Worm (Caenorhabditis elegans) whole organism, young adult: ENCODE results near the gene tat-4.

Experiments used
- B0019.2 ChIP-seq: fragments of 200-800 bp; sonication (Bioruptor generic); conservative IDR thresholded peaks from 2 replicates; pipeline ENCODE4 v1.3.6; 2022; ENCODE audit warnings: missing genetic modification reagents, missing genetic modification characterization, missing compliant biosample characterization
- B0336.3 ChIP-seq: fragments of 200-800 bp; sonication (Bioruptor generic); IDR thresholded peaks from 2 replicates; pipeline ENCODE4 v1.3.6; 2022; ENCODE audit warnings: missing genetic modification characterization, missing compliant biosample characterization
- C06A6.2 ChIP-seq: fragments of 200-800 bp; sonication (Bioruptor generic); conservative IDR thresholded peaks from 2 replicates; pipeline ENCODE4 v1.3.6; 2022; ENCODE audit warnings: missing genetic modification characterization, missing compliant biosample characterization
- F10E7.11 ChIP-seq: sonication (generic microtip); optimal IDR thresholded peaks from 2 replicates; lab custom pipeline; 2017; ENCODE audit warnings: mild to moderate bottlenecking, missing genetic modification characterization, moderate library complexity, missing compliant biosample characterization
- F37B4.10 ChIP-seq: fragments of 200-800 bp; sonication (Bioruptor generic); IDR thresholded peaks from 2 replicates; pipeline ENCODE4 v1.3.6; 2022; ENCODE audit warnings: missing genetic modification characterization, missing compliant biosample characterization
- F49E8.2 ChIP-seq: sonication (generic microtip); optimal IDR thresholded peaks from 3 replicates; lab custom pipeline; 2017; ENCODE audit warnings: missing genetic modification characterization, mild to moderate bottlenecking, missing compliant biosample characterization, antibody characterized with exemption, moderate library complexity; ENCODE audit not compliant: insufficient read depth
- F55B11.4 ChIP-seq: sonication (generic microtip); optimal IDR thresholded peaks from 2 replicates; lab custom pipeline; 2016; ENCODE audit warnings: missing compliant biosample characterization, missing genetic modification characterization, borderline replicate concordance; ENCODE audit not compliant: insufficient read depth
- F57A8.1 ChIP-seq: fragments of 200-800 bp; sonication (Bioruptor generic); optimal IDR thresholded peaks from 2 replicates; lab custom pipeline; 2018; ENCODE audit warnings: mild to moderate bottlenecking, missing genetic modification characterization, moderate library complexity, missing compliant biosample characterization
- F57C9.4 ChIP-seq: sonication (generic microtip); optimal IDR thresholded peaks from 2 replicates; lab custom pipeline; 2017; ENCODE audit warnings: mild to moderate bottlenecking, missing genetic modification characterization, missing compliant biosample characterization
- T07F8.4 ChIP-seq: sonication (generic microtip); optimal IDR thresholded peaks from 2 replicates; lab custom pipeline; 2016; ENCODE audit warnings: mild to moderate bottlenecking, missing genetic modification characterization, moderate library complexity, missing compliant biosample characterization
- Y53F4B.3 ChIP-seq: fragments of 200-800 bp; sonication (Bioruptor generic); IDR thresholded peaks from 2 replicates; pipeline ENCODE4 v1.3.6; 2022; ENCODE audit warnings: missing genetic modification reagents, missing genetic modification characterization, missing compliant biosample characterization
- Y53G8AR.9 ChIP-seq: fragments of 200-800 bp; sonication (Bioruptor generic); conservative IDR thresholded peaks from 2 replicates; pipeline ENCODE4 v1.3.6; 2022; ENCODE audit warnings: missing genetic modification reagents, missing genetic modification characterization, missing compliant biosample characterization
- Y56A3A.18 ChIP-seq: fragments of 200-800 bp; sonication (Bioruptor generic); IDR thresholded peaks from 2 replicates; pipeline ENCODE4 v1.3.6; 2022; ENCODE audit warnings: missing genetic modification reagents, missing genetic modification characterization, missing compliant biosample characterization
- Y67H2A.10 ChIP-seq: fragments of 200-800 bp; sonication (Bioruptor generic); conservative IDR thresholded peaks from 2 replicates; pipeline ENCODE4 v1.3.6; 2022; ENCODE audit warnings: missing genetic modification reagents, missing genetic modification characterization, missing compliant biosample characterization
- Y79H2A.3 ChIP-seq: fragments of 200-800 bp; sonication (Bioruptor generic); conservative IDR thresholded peaks from 2 replicates; pipeline ENCODE4 v1.3.6; 2022; ENCODE audit warnings: missing genetic modification reagents, missing genetic modification characterization, missing compliant biosample characterization
- ama-1 ChIP-seq, 3 experiments: fragments of 150-350 bp in 1 of 3; sonication (generic microtip) in 2 of 3; optimal IDR thresholded peaks; 2 replicates each; lab custom pipeline; 2014 to 2018; ENCODE audit warnings: missing biosample characterization in 2 of 3, missing genetic modification characterization in 2 of 3, missing genetic modification reagents in 2 of 3
- aptf-3 ChIP-seq: fragments of 200-800 bp; sonication (Bioruptor generic); IDR thresholded peaks from 2 replicates; pipeline ENCODE4 v1.3.6; 2022; ENCODE audit warnings: missing genetic modification characterization, missing compliant biosample characterization
- attf-6 ChIP-seq: fragments of 200-800 bp; sonication (Bioruptor generic); IDR thresholded peaks from 2 replicates; pipeline ENCODE4 v1.3.6; 2022; ENCODE audit warnings: missing genetic modification reagents, missing genetic modification characterization, missing compliant biosample characterization
- bed-1 ChIP-seq: fragments of 200-800 bp; sonication (Bioruptor generic); IDR thresholded peaks from 2 replicates; pipeline ENCODE4 v1.3.6; 2022; ENCODE audit warnings: missing genetic modification reagents, missing genetic modification characterization, missing compliant biosample characterization
- bed-2 ChIP-seq: fragments of 200-800 bp; sonication (Bioruptor generic); IDR thresholded peaks from 2 replicates; pipeline ENCODE4 v1.3.6; 2022; ENCODE audit warnings: missing genetic modification reagents, missing genetic modification characterization, missing compliant biosample characterization
- ccch-3 ChIP-seq: fragments of 200-800 bp; sonication (Bioruptor generic); optimal IDR thresholded peaks from 2 replicates; lab custom pipeline; 2018; ENCODE audit warnings: mild to moderate bottlenecking, missing genetic modification characterization, missing compliant biosample characterization
- ceh-100 ChIP-seq: fragments of 200-800 bp; sonication (Bioruptor generic); IDR thresholded peaks from 2 replicates; pipeline ENCODE4 v1.3.6; 2022; ENCODE audit warnings: missing genetic modification reagents, missing genetic modification characterization, missing compliant biosample characterization
- dpl-1 ChIP-seq: fragments of 150-350 bp; optimal IDR thresholded peaks from 2 replicates; lab custom pipeline; 2014; ENCODE audit warnings: missing biosample characterization, missing genetic modification reagents, missing genetic modification characterization
- gei-17 ChIP-seq: fragments of 200-800 bp; sonication (Bioruptor generic); optimal IDR thresholded peaks from 2 replicates; lab custom pipeline; 2018; ENCODE audit warnings: mild to moderate bottlenecking, missing genetic modification characterization, missing compliant biosample characterization
- him-1 ChIP-seq: sonication (generic microtip); optimal IDR thresholded peaks from 2 replicates; lab custom pipeline; 2016; ENCODE audit warnings: missing genotype, missing genetic modification reagents, missing genetic modification characterization, missing compliant biosample characterization
- hlh-12 ChIP-seq: sonication (generic microtip); optimal IDR thresholded peaks from 2 replicates; lab custom pipeline; 2016; ENCODE audit warnings: missing genetic modification characterization, missing compliant biosample characterization
- lin-35 ChIP-seq, 3 experiments: fragments of 150-350 bp in 2 of 3; sonication (generic microtip) in 1 of 3; optimal IDR thresholded peaks; 2 replicates each; lab custom pipeline; 2014 to 2018; ENCODE audit warnings: missing biosample characterization in 3 of 3, missing genetic modification characterization in 3 of 3, missing genetic modification reagents in 3 of 3
- lin-40 ChIP-seq: sonication (generic microtip); optimal IDR thresholded peaks from 2 replicates; lab custom pipeline; 2016; ENCODE audit warnings: missing genetic modification characterization, mild to moderate bottlenecking, missing compliant biosample characterization, missing genotype, missing genetic modification reagents
- lsl-1 ChIP-seq: fragments of 200-800 bp; sonication (Bioruptor generic); optimal IDR thresholded peaks from 2 replicates; lab custom pipeline; 2018; ENCODE audit warnings: mild to moderate bottlenecking, missing genetic modification characterization, moderate library complexity, missing compliant biosample characterization
- madf-3 ChIP-seq: fragments of 200-800 bp; sonication (Bioruptor generic); IDR thresholded peaks from 2 replicates; pipeline ENCODE4 v1.3.6; 2022; ENCODE audit warnings: missing genetic modification reagents, missing genetic modification characterization, missing compliant biosample characterization
- mcd-1 ChIP-seq: fragments of 200-800 bp; sonication (Bioruptor generic); IDR thresholded peaks from 2 replicates; pipeline ENCODE4 v1.3.6; 2022; ENCODE audit warnings: missing genetic modification reagents, missing genetic modification characterization, missing compliant biosample characterization
- mel-28 ChIP-seq: sonication (generic microtip); optimal IDR thresholded peaks from 2 replicates; lab custom pipeline; 2016; ENCODE audit warnings: borderline replicate concordance, mild to moderate bottlenecking, missing genetic modification characterization, missing compliant biosample characterization
- nfya-2 ChIP-seq: fragments of 200-800 bp; sonication (Bioruptor generic); IDR thresholded peaks from 2 replicates; pipeline ENCODE4 v1.3.6; 2022; ENCODE audit warnings: missing genetic modification reagents, missing genetic modification characterization, missing compliant biosample characterization
- nhr-90 ChIP-seq: sonication (generic microtip); optimal IDR thresholded peaks from 2 replicates; lab custom pipeline; 2016; ENCODE audit warnings: missing genotype, mild to moderate bottlenecking, missing genetic modification characterization, missing compliant biosample characterization
- pbrm-1 ChIP-seq: fragments of 200-800 bp; sonication (Bioruptor generic); IDR thresholded peaks from 2 replicates; pipeline ENCODE4 v1.3.6; 2022; ENCODE audit warnings: missing genetic modification reagents, missing genetic modification characterization, missing compliant biosample characterization
- pha-4 ChIP-seq: fragments of 150-350 bp; sonication (generic microtip); optimal IDR thresholded peaks from 2 replicates; lab custom pipeline; 2014; ENCODE audit warnings: missing biosample characterization, missing genetic modification reagents, missing genetic modification characterization
- rcor-1 ChIP-seq: fragments of 200-800 bp; sonication (Bioruptor generic); IDR thresholded peaks from 2 replicates; pipeline ENCODE4 v1.3.6; 2022; ENCODE audit warnings: missing genetic modification reagents, missing genetic modification characterization, missing compliant biosample characterization
- rec-8 ChIP-seq, 2 experiments: sonication (generic microtip); optimal IDR thresholded peaks; 2 replicates each; lab custom pipeline; 2016; ENCODE audit warnings: mild to moderate bottlenecking in 2 of 2, missing genetic modification characterization in 2 of 2, missing genetic modification reagents in 2 of 2, missing genotype in 2 of 2, missing biosample characterization in 1 of 2, missing compliant biosample characterization in 1 of 2, moderate library complexity in 1 of 2
- rpc-1 ChIP-seq, 2 experiments: fragments of 150-350 bp in 1 of 2; sonication (generic microtip) in 1 of 2; optimal IDR thresholded peaks; 2 replicates each; lab custom pipeline; 2014 to 2018; ENCODE audit warnings: missing biosample characterization in 1 of 2, missing genetic modification characterization in 1 of 2, missing genetic modification reagents in 1 of 2, missing genotype in 1 of 2
- sea-2 ChIP-seq: fragments of 200-800 bp; sonication (Bioruptor generic); IDR thresholded peaks from 2 replicates; pipeline ENCODE4 v1.3.6; 2022; ENCODE audit warnings: missing genetic modification characterization, missing compliant biosample characterization
- snpc-1.1 ChIP-seq: sonication (generic microtip); optimal IDR thresholded peaks from 2 replicates; lab custom pipeline; 2017; ENCODE audit warnings: missing genetic modification characterization, mild to moderate bottlenecking, missing compliant biosample characterization, antibody characterized with exemption, moderate library complexity, missing genotype, missing genetic modification reagents; ENCODE audit not compliant: insufficient read depth
- snpc-1.3 ChIP-seq: sonication (generic microtip); optimal IDR thresholded peaks from 2 replicates; lab custom pipeline; 2017; ENCODE audit warnings: missing genetic modification characterization, mild to moderate bottlenecking, missing compliant biosample characterization, antibody characterized with exemption, moderate library complexity, missing genotype, missing genetic modification reagents; ENCODE audit not compliant: insufficient read depth
- zfh-2 ChIP-seq: fragments of 200-800 bp; sonication (Bioruptor generic); conservative IDR thresholded peaks from 2 replicates; pipeline ENCODE4 v1.3.6; 2022; ENCODE audit warnings: missing genetic modification reagents, missing genetic modification characterization, missing compliant biosample characterization
- zim-3 ChIP-seq: sonication (generic microtip); optimal IDR thresholded peaks from 2 replicates; lab custom pipeline; 2017; ENCODE audit warnings: mild to moderate bottlenecking, missing genetic modification characterization, moderate library complexity, missing compliant biosample characterization
- ztf-3 ChIP-seq: fragments of 200-800 bp; sonication (Bioruptor generic); optimal IDR thresholded peaks from 2 replicates; lab custom pipeline; 2018; ENCODE audit warnings: mild to moderate bottlenecking, missing genetic modification characterization, missing compliant biosample characterization
- ztf-6 ChIP-seq: fragments of 200-800 bp; sonication (Bioruptor generic); IDR thresholded peaks from 2 replicates; pipeline ENCODE4 v1.3.6; 2022; ENCODE audit warnings: missing genetic modification reagents, missing genetic modification characterization, missing compliant biosample characterization

The tat-4 gene

ce11 chrII:6250782-6251461 lies 6.8 kb upstream of the tat-4 start, which contains the start of gene phb-2 (continued):
- TF ChIP-seq nfya-2 (GFP tag; lab: Robert Waterston, UW) (no peak), him-1 (tag; lab: Kevin White, UChicago) (no peak), lsl-1 (GFP tag; lab: Kevin White, UChicago) (peak; percentile 50), B0336.3 (GFP tag; lab: Robert Waterston, UW) (no peak), rcor-1 (GFP tag; lab: Robert Waterston, UW) (peak; percentile 31; the same call in 1 of the 2 replicates), ceh-100 (GFP tag; lab: Robert Waterston, UW) (peak; percentile 41; the same call in 1 of the 2 replicates), Y53F4B.3 (GFP tag; lab: Robert Waterston, UW) (no peak), lin-35 (GFP tag; optimal IDR thresholded peaks at IDR 0.05; lab: Kevin White, UChicago) (peak in 2 of 3 experiments; percentile 2 to 90), mel-28 (tag; lab: Kevin White, UChicago) (no peak), snpc-1.3 (peak; percentile 64), attf-6 (GFP tag; lab: Robert Waterston, UW) (no peak), F37B4.10 (GFP tag; lab: Robert Waterston, UW) (no peak), T07F8.4 (tag; lab: Kevin White, UChicago) (no peak), gei-17 (GFP tag; lab: Kevin White, UChicago) (no peak), zim-3 (no peak), F57C9.4 (no peak), ama-1 (optimal IDR thresholded peaks at IDR 0.05; lab: Kevin White, UChicago) (no peak), ama-1 (GFP tag; optimal IDR thresholded peaks at IDR 0.05; lab: Kevin White, UChicago) (peak in 1 of 2 experiments; percentile 32), rec-8 (tag; optimal IDR thresholded peaks at IDR 0.05; lab: Kevin White, UChicago) (no peak), F10E7.11 (tag; lab: Kevin White, UChicago) (no peak), nhr-90 (tag; lab: Kevin White, UChicago) (no peak), B0019.2 (GFP tag; lab: Robert Waterston, UW) (no peak), aptf-3 (GFP tag; lab: Robert Waterston, UW) (no peak), pha-4 (peak; percentile 51), Y56A3A.18 (GFP tag; lab: Robert Waterston, UW) (no peak), Y79H2A.3 (GFP tag; lab: Robert Waterston, UW) (no peak), lin-40 (tag; lab: Kevin White, UChicago) (peak; percentile 38), pbrm-1 (GFP tag; lab: Robert Waterston, UW) (peak; percentile 48; the same call in 1 of the 2 replicates), hlh-12 (no peak), bed-1 (GFP tag; lab: Robert Waterston, UW) (no peak), rpc-1 (optimal IDR thresholded peaks at IDR 0.05; lab: Kevin White, UChicago) (no peak), rpc-1 (tag; optimal IDR thresholded peaks at IDR 0.05; lab: Kevin White, UChicago) (no peak), F49E8.2 (peak; percentile 17), F55B11.4 (tag; lab: Kevin White, UChicago) (no peak), F57A8.1 (GFP tag; lab: Kevin White, UChicago) (no peak), snpc-1.1 (no peak), ztf-3 (GFP tag; lab: Kevin White, UChicago) (no peak), mcd-1 (GFP tag; lab: Robert Waterston, UW) (peak; percentile 75), Y53G8AR.9 (GFP tag; lab: Robert Waterston, UW) (0 out of 2 replicates have a peak, but pooled peaks have one; percentile 29), ztf-6 (GFP tag; lab: Robert Waterston, UW) (no peak), ccch-3 (GFP tag; lab: Kevin White, UChicago) (peak; percentile 2), zfh-2 (GFP tag; lab: Robert Waterston, UW) (no peak), sea-2 (GFP tag; lab: Robert Waterston, UW) (no peak), dpl-1 (peak; percentile 75), bed-2 (GFP tag; lab: Robert Waterston, UW) (no peak), Y67H2A.10 (no peak), madf-3 (GFP tag; lab: Robert Waterston, UW) (no peak), C06A6.2 (GFP tag; lab: Robert Waterston, UW) (no peak)
